Worm (Caenorhabditis elegans) whole organism, mixed stage, embryonic: ENCODE data around the gene nhr-58.

Source experiments
- ceh-43 ChIP-seq: fragments of 200-800 bp; sonication (Bioruptor generic); optimal IDR thresholded peaks from 2 replicates; lab custom pipeline; 2018; ENCODE audit warnings: mild to moderate bottlenecking, missing genetic modification characterization, moderate library complexity, missing compliant biosample characterization
- ces-1 ChIP-seq: fragments of 150-350 bp; optimal IDR thresholded peaks from 2 replicates; lab custom pipeline; 2014; ENCODE audit warnings: missing biosample characterization, missing genetic modification reagents, missing genetic modification characterization
- drap-1 ChIP-seq: fragments of 200-800 bp; sonication (Bioruptor generic); optimal IDR thresholded peaks from 3 replicates; lab custom pipeline; 2018; ENCODE audit warnings: mild to moderate bottlenecking, missing genetic modification characterization, missing compliant biosample characterization
- elt-1 ChIP-seq: sonication (generic microtip); optimal IDR thresholded peaks from 2 replicates; lab custom pipeline; 2017; ENCODE audit warnings: missing genetic modification characterization, mild to moderate bottlenecking, missing compliant biosample characterization, antibody characterized with exemption, moderate library complexity, borderline replicate concordance; ENCODE audit not compliant: insufficient read depth
- lin-13 ChIP-seq: fragments of 150-350 bp; optimal IDR thresholded peaks from 2 replicates; lab custom pipeline; 2014; ENCODE audit warnings: missing biosample characterization, missing genetic modification characterization
- lsy-2 ChIP-seq: fragments of 150-350 bp; optimal IDR thresholded peaks from 2 replicates; lab custom pipeline; 2014; ENCODE audit warnings: missing biosample characterization, missing genetic modification characterization
- mep-1 ChIP-seq: fragments of 150-350 bp; optimal IDR thresholded peaks from 2 replicates; lab custom pipeline; 2017; ENCODE audit warnings: missing biosample characterization, missing genetic modification reagents, missing genetic modification characterization, inconsistent platforms
- snpc-4 ChIP-seq: fragments of 150-350 bp; optimal IDR thresholded peaks from 2 replicates; lab custom pipeline; 2014; ENCODE audit warnings: missing biosample characterization, missing genetic modification characterization
- unc-120 ChIP-seq: sonication (generic microtip); optimal IDR thresholded peaks from 2 replicates; lab custom pipeline; 2017; ENCODE audit warnings: missing genetic modification characterization, missing compliant biosample characterization; ENCODE audit not compliant: poor library complexity, severe bottlenecking
- unc-62 ChIP-seq: fragments of 150-350 bp; optimal IDR thresholded peaks from 2 replicates; lab custom pipeline; 2014; ENCODE audit warnings: missing biosample characterization, missing genetic modification reagents, missing genetic modification characterization

DNA sequence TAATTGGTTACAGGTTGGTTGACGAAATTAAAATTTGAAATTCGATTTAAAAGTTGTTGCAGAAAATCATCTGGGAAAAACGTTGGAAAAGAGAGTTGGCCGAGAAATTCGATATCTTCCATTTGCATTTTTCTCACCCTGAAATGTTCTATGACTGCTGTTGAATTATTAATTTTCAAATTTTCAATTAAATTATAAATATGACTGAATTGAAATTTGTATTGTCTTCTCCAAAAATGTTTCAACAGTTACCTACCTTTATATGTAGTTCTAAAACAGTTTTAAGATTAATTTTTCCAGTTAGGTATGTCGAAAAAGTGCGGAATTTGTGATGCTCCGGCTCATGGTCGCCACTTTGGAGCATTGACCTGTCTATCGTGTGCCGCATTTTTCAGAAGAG is 45.4 kb upstream of the nhr-58 start, which contains the start of gene nhr-211:
- TF ChIP-seq elt-1 (tag; lab: Kevin White, UChicago) (no peak), ceh-43 (GFP tag; lab: Kevin White, UChicago) (no peak), lsy-2 (tag; lab: Kevin White, UChicago) (no peak), unc-62 (GFP tag; lab: Kevin White, UChicago) (no peak), unc-120 (tag; lab: Kevin White, UChicago) (no peak), drap-1 (no peak), mep-1 (tag; lab: Kevin White, UChicago) (no peak), snpc-4 (tag; lab: Kevin White, UChicago) (no peak), lin-13 (tag; lab: Kevin White, UChicago) (no peak), ces-1 (GFP tag; lab: Kevin White, UChicago) (no peak)
